Worm (Caenorhabditis elegans): ENCODE measurements around the gene W08E12.7.

W08E12.7 gene

DNA sequence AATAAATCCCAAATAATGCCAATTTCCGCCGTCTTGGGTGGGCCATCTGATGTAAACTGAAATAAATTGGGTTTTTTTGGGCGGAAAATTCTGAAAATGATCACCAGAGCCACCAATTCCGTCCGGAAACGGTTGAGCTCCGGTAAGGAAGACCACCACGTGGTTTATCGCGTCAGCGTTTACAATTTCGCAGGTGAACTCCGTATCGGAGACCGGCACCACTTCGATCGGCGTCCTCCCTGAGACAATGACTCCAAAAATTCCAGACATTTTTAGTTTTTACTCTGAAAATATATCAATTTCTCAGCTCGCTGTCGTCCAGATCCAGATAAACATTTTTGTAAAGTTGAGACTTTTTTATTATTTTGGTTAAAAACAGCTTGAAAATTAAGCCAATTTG is 41.6 kb downstream of the W08E12.7 start, which contains the start of gene F42A6.6 (continued):
- TF ChIP-seq ama-1 (optimal IDR thresholded peaks at IDR 0.05) = no peak
- TF ChIP-seq ama-1 (GFP tag; optimal IDR thresholded peaks at IDR 0.05) = peak; percentile 16 to 77
- TF ChIP-seq zfh-2 (GFP tag; conservative IDR thresholded peaks at IDR 0.05) = no peak
- peak; percentile 29 to 48 for TF ChIP-seq let-607 (tag; optimal IDR thresholded peaks at IDR 0.05)
- peak; percentile 46 for TF ChIP-seq snpc-1.3 (tag; optimal IDR thresholded peaks at IDR 0.05; ENCODE audit: insufficient read depth)
- TF ChIP-seq lsy-27 (tag; optimal IDR thresholded peaks at IDR 0.05; ENCODE audit: borderline replicate concordance, insufficient read depth) = no peak
- peak; percentile 31 for TF ChIP-seq B0261.1 (tag; optimal IDR thresholded peaks at IDR 0.05)
- peak; percentile 78 for TF ChIP-seq snpc-3.4 (tag; optimal IDR thresholded peaks at IDR 0.05)
- no peak for TF ChIP-seq F37B4.10 (GFP tag; IDR thresholded peaks at IDR 0.05)
- TF ChIP-seq K12H6.12 (tag; optimal IDR thresholded peaks at IDR 0.05) = peak; percentile 51
- no peak for TF ChIP-seq nfya-1 (tag; optimal IDR thresholded peaks at IDR 0.05; ENCODE audit: borderline replicate concordance, insufficient read depth)
- peak; percentile 92 for TF ChIP-seq ceh-79 (tag; optimal IDR thresholded peaks at IDR 0.05)
- TF ChIP-seq D2030.7 (GFP tag; IDR thresholded peaks at IDR 0.05) = peak; percentile 20; the same call in 1 of the 2 replicates
- TF ChIP-seq pbrm-1 (GFP tag; IDR thresholded peaks at IDR 0.05) = peak; percentile 83
- TF ChIP-seq attf-5 (GFP tag; optimal IDR thresholded peaks at IDR 0.05) = peak; percentile 42
- TF ChIP-seq rec-8 (tag; optimal IDR thresholded peaks at IDR 0.05) = peak; percentile 37 to 45
- peak; percentile 86 for TF ChIP-seq attf-6 (GFP tag; IDR thresholded peaks at IDR 0.05)
- TF ChIP-seq ceh-91 (GFP tag; IDR thresholded peaks at IDR 0.05) = peak; percentile 47; the same call in 1 of the 2 replicates
- peak; percentile 72 for TF ChIP-seq ceh-100 (GFP tag; IDR thresholded peaks at IDR 0.05)
- peak; percentile 46; the same call in 1 of the 2 replicates for TF ChIP-seq let-526 (GFP tag; IDR thresholded peaks at IDR 0.05)
- peak; percentile 57 for TF ChIP-seq B0035.1 (tag; optimal IDR thresholded peaks at IDR 0.05)
- no peak for TF ChIP-seq ztf-3 (GFP tag; optimal IDR thresholded peaks at IDR 0.05)
- TF ChIP-seq mel-28 (tag; optimal IDR thresholded peaks at IDR 0.05; ENCODE audit: borderline replicate concordance) = peak; percentile 41
- TF ChIP-seq madf-6 (GFP tag; IDR thresholded peaks at IDR 0.05) = peak; percentile 82
- no peak for TF ChIP-seq bed-1 (GFP tag; IDR thresholded peaks at IDR 0.05)
- TF ChIP-seq Y79H2A.3 (GFP tag; conservative IDR thresholded peaks at IDR 0.05) = peak; percentile 92
- TF ChIP-seq lir-1 (GFP tag; conservative IDR thresholded peaks at IDR 0.05) = 0 out of 2 replicates have a peak, but pooled peaks have one; percentile 39
- TF ChIP-seq mes-4 (tag; optimal IDR thresholded peaks at IDR 0.05) = peak; percentile 26
- TF ChIP-seq tlf-1 (GFP tag; optimal IDR thresholded peaks at IDR 0.05) = peak; percentile 86
- TF ChIP-seq atf-7 (tag; optimal IDR thresholded peaks at IDR 0.05) = peak; percentile 78
- TF ChIP-seq ztf-18 (tag; optimal IDR thresholded peaks at IDR 0.05) = peak; percentile 37
- peak; percentile 11 for TF ChIP-seq ceh-27 (GFP tag; optimal IDR thresholded peaks at IDR 0.05)
- TF ChIP-seq rpc-1 (optimal IDR thresholded peaks at IDR 0.05) = no peak
- peak; percentile 10 for TF ChIP-seq rpc-1 (tag; optimal IDR thresholded peaks at IDR 0.05)
- peak; percentile 82 for TF ChIP-seq cebp-2 (GFP tag; IDR thresholded peaks at IDR 0.05)
- TF ChIP-seq ets-4 (GFP tag; optimal IDR thresholded peaks at IDR 0.05) = peak; percentile 22
- peak; percentile 45 for TF ChIP-seq gei-17 (GFP tag; optimal IDR thresholded peaks at IDR 0.05)
- no peak for TF ChIP-seq F57A8.1 (GFP tag; optimal IDR thresholded peaks at IDR 0.05)
- peak; percentile 86 for TF ChIP-seq ekl-4 (GFP tag; IDR thresholded peaks at IDR 0.05)
- peak; percentile 94 for TF ChIP-seq T26A5.8 (tag; optimal IDR thresholded peaks at IDR 0.05)
- peak; percentile 85 for TF ChIP-seq athp-1 (tag; optimal IDR thresholded peaks at IDR 0.05)
- no peak for TF ChIP-seq lag-1 (GFP tag; IDR thresholded peaks at IDR 0.05)
- TF ChIP-seq Y95B8A.8 (GFP tag; IDR thresholded peaks at IDR 0.05) = no peak; the same call in 1 of the 2 replicates
- peak; percentile 42; the same call in 1 of the 2 replicates for TF ChIP-seq attf-3 (GFP tag; conservative IDR thresholded peaks at IDR 0.05)
- peak; percentile 95 for TF ChIP-seq B0336.3 (GFP tag; IDR thresholded peaks at IDR 0.05)
- 0 out of 2 replicates have a peak, but pooled peaks have one; percentile 5 for TF ChIP-seq egl-18 (GFP tag; IDR thresholded peaks at IDR 0.05)
- TF ChIP-seq zim-3 (tag; optimal IDR thresholded peaks at IDR 0.05) = peak; percentile 62
- no peak for TF ChIP-seq B0019.2 (GFP tag; conservative IDR thresholded peaks at IDR 0.05)

All from whole organism, young adult.